Worm (Caenorhabditis elegans): ENCODE results near the gene K08D8.12.

ce11 chrIV:12915479-12915878 is 22.2 kb downstream of the K08D8.12 start, which contains the start of gene srz-15:
- TF ChIP-seq W03F9.2 (tag; optimal IDR thresholded peaks at IDR 0.05) (no peak), him-1 (tag; optimal IDR thresholded peaks at IDR 0.05) (no peak)

Data from whole organism, L4/young adult.